Worm (Caenorhabditis elegans): Measurements from ENCODE around the gene F42H10.6.

DNA sequence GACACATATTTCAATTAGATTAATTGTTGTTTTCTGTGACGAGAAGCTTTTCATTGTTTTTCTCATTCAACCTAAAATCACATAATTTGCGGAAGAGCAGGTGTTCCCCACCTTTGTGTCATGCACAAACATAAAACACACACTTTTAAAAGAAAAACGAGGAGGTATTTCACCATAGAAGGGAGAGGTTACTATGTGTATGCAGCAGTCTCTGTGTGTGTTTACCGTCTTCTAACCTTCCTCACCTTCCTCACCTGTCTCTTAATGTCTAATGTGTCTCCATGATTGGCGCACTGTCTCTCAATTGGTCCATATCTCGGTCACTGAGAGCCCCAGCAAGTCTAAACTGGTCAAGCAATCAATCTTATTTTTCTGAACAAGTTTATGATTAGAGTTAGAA is 26.1 kb upstream of the F42H10.6 start:
- TF ChIP-seq fos-1 (tag; optimal IDR thresholded peaks at IDR 0.05) = no peak
- no peak for TF ChIP-seq nhr-237 (tag; optimal IDR thresholded peaks at IDR 0.05)
- no peak for TF ChIP-seq pha-4 (GFP tag; IDR thresholded peaks at IDR 0.05)
- no peak for TF ChIP-seq pha-4 (tag; optimal IDR thresholded peaks at IDR 0.05)
- TF ChIP-seq nhr-11 (tag; optimal IDR thresholded peaks at IDR 0.05) = no peak
- no peak for TF ChIP-seq T26A8.4 (GFP tag; IDR thresholded peaks at IDR 0.05)
- TF ChIP-seq lsy-2 (tag; optimal IDR thresholded peaks at IDR 0.05) = no peak
- TF ChIP-seq egl-27 (tag; optimal IDR thresholded peaks at IDR 0.05) = no peak
- no peak for TF ChIP-seq saeg-2 (GFP tag; IDR thresholded peaks at IDR 0.05)
- TF ChIP-seq mep-1 (tag; optimal IDR thresholded peaks at IDR 0.05) = no peak
- TF ChIP-seq ceh-20 (GFP tag; IDR thresholded peaks at IDR 0.05) = no peak
- TF ChIP-seq mdl-1 (tag; optimal IDR thresholded peaks at IDR 0.05) = no peak
